Worm (Caenorhabditis elegans) whole organism, L2 larva: ENCODE data around the gene C06E1.7.

Experiments used
- blmp-1 ChIP-seq: sonication (generic microtip); optimal IDR thresholded peaks from 2 replicates; lab custom pipeline; 2017; ENCODE audit warnings: missing genetic modification characterization, mild to moderate bottlenecking, missing compliant biosample characterization, antibody characterized with exemption, moderate library complexity; ENCODE audit not compliant: insufficient read depth
- nhr-237 ChIP-seq: fragments of 150-350 bp; optimal IDR thresholded peaks from 2 replicates; lab custom pipeline; 2014; ENCODE audit warnings: missing biosample characterization, missing genetic modification characterization
- nhr-25 ChIP-seq: fragments of 150-350 bp; sonication (generic microtip); optimal IDR thresholded peaks from 3 replicates; lab custom pipeline; 2014; ENCODE audit warnings: missing biosample characterization, missing genetic modification characterization
- unc-39 ChIP-seq: fragments of 150-350 bp; optimal IDR thresholded peaks from 2 replicates; lab custom pipeline; 2014; ENCODE audit warnings: missing biosample characterization, missing genetic modification characterization

DNA sequence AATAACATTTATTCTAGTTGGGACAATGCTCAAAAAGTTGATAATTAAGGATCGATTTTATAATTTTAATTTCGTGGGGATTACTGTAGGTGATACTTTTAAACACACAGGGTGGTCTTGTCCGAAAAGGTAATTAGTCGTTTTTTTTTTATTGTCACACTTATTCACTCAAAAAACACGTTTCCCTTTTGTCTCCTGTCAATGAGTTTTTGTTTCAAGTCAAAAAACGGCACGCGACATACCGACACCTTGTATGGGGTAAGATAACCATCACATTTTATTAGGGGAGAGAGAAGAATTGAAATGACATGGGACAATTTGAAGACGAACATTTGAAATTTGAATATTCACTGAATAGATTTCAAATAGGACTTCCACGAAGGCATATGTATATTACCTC lies 31.6 kb upstream of the C06E1.7 start:
- no peak for TF ChIP-seq nhr-25 (tag; lab: Kevin White, UChicago)
- TF ChIP-seq blmp-1 (tag; lab: Kevin White, UChicago) = no peak
- TF ChIP-seq nhr-237 (tag; lab: Kevin White, UChicago) = no peak
- TF ChIP-seq unc-39 (tag; lab: Kevin White, UChicago) = no peak
